Worm (Caenorhabditis elegans) whole organism, L1 larva: Measurements from ENCODE around the gene EEED8.13.

Source experiments
- C04F5.9 ChIP-seq: sonication (generic microtip); optimal IDR thresholded peaks from 2 replicates; lab custom pipeline; 2016; ENCODE audit warnings: missing genetic modification characterization, missing compliant biosample characterization
- F16B12.6 ChIP-seq: fragments of 150-350 bp; optimal IDR thresholded peaks from 2 replicates; lab custom pipeline; 2014; ENCODE audit warnings: missing biosample characterization, missing genetic modification characterization
- blmp-1 ChIP-seq: fragments of 150-350 bp; optimal IDR thresholded peaks from 2 replicates; lab custom pipeline; 2014; ENCODE audit warnings: missing biosample characterization, missing genetic modification characterization
- ceh-63 ChIP-seq: fragments of 200-800 bp; sonication (Bioruptor generic); optimal IDR thresholded peaks from 2 replicates; lab custom pipeline; 2018; ENCODE audit warnings: mild to moderate bottlenecking, missing genetic modification characterization, missing compliant biosample characterization
- ceh-82 ChIP-seq, 3 experiments: fragments of 150-350 bp in 1 of 3; sonication (generic microtip) in 2 of 3; optimal IDR thresholded peaks; 2 replicates each; lab custom pipeline; 2014 to 2017; ENCODE audit warnings: missing biosample characterization in 3 of 3, missing genetic modification characterization in 3 of 3
- ceh-90 ChIP-seq: sonication (generic microtip); optimal IDR thresholded peaks from 2 replicates; lab custom pipeline; 2016; ENCODE audit warnings: missing genetic modification characterization, missing compliant biosample characterization
- elt-3 ChIP-seq, 6 experiments: fragments of 150-350 bp in 1 of 6; sonication (generic microtip); optimal IDR thresholded peaks; 2 replicates each; lab custom pipeline; 2017 to 2018; ENCODE audit warnings: missing biosample characterization in 6 of 6, missing genetic modification characterization in 6 of 6, inconsistent platforms in 1 of 6
- fkh-10 ChIP-seq: sonication (generic microtip); optimal IDR thresholded peaks from 2 replicates; lab custom pipeline; 2017; ENCODE audit warnings: missing biosample characterization, missing genetic modification reagents, missing genetic modification characterization
- fkh-8 ChIP-seq: sonication (generic microtip); optimal IDR thresholded peaks from 2 replicates; lab custom pipeline; 2016; ENCODE audit warnings: mild to moderate bottlenecking, missing genetic modification characterization, missing compliant biosample characterization
- fos-1 ChIP-seq: fragments of 150-350 bp; optimal IDR thresholded peaks from 2 replicates; lab custom pipeline; 2014; ENCODE audit warnings: missing biosample characterization, missing genetic modification characterization
- irx-1 ChIP-seq: sonication (generic microtip); optimal IDR thresholded peaks from 2 replicates; lab custom pipeline; 2016; ENCODE audit warnings: missing genetic modification characterization, missing compliant biosample characterization
- jun-1 ChIP-seq: fragments of 150-350 bp; optimal IDR thresholded peaks from 2 replicates; lab custom pipeline; 2014; ENCODE audit warnings: missing biosample characterization, missing genetic modification reagents, missing genetic modification characterization
- lin-14 ChIP-seq: fragments of 200-800 bp; sonication (Bioruptor generic); optimal IDR thresholded peaks from 2 replicates; lab custom pipeline; 2018; ENCODE audit warnings: mild to moderate bottlenecking, missing genetic modification characterization, moderate library complexity, missing compliant biosample characterization
- lin-39 ChIP-seq: fragments of 150-350 bp; optimal IDR thresholded peaks from 2 replicates; lab custom pipeline; 2014; ENCODE audit warnings: missing biosample characterization, missing genetic modification reagents, missing genetic modification characterization
- lir-3 ChIP-seq: sonication (generic microtip); optimal IDR thresholded peaks from 2 replicates; lab custom pipeline; 2016; ENCODE audit warnings: mild to moderate bottlenecking, missing genetic modification characterization, moderate library complexity, missing compliant biosample characterization; ENCODE audit not compliant: poor library complexity
- lsy-2 ChIP-seq, 2 experiments: fragments of 150-350 bp; optimal IDR thresholded peaks; 2 replicates each; lab custom pipeline; 2014; ENCODE audit warnings: missing biosample characterization in 2 of 2, missing genetic modification characterization in 2 of 2
- mab-9 ChIP-seq: fragments of 200-800 bp; sonication (Bioruptor generic); IDR thresholded peaks from 2 replicates; pipeline ENCODE4 v1.3.6; 2022; ENCODE audit warnings: missing genetic modification reagents, missing genetic modification characterization, missing compliant biosample characterization
- mdl-1 ChIP-seq, 2 experiments: fragments of 150-350 bp; optimal IDR thresholded peaks; 2 replicates each; lab custom pipeline; 2014 to 2017; ENCODE audit warnings: missing biosample characterization in 2 of 2, missing genetic modification characterization in 2 of 2, inconsistent platforms in 1 of 2
- mef-2 ChIP-seq: fragments of 150-350 bp; optimal IDR thresholded peaks from 2 replicates; lab custom pipeline; 2014; ENCODE audit warnings: missing biosample characterization, missing genetic modification characterization
- nhr-19 ChIP-seq: fragments of 200-800 bp; sonication (Bioruptor generic); conservative IDR thresholded peaks from 2 replicates; pipeline ENCODE4 v1.3.6; 2022; ENCODE audit warnings: missing genetic modification characterization, missing compliant biosample characterization
- nhr-20 ChIP-seq: sonication (generic microtip); optimal IDR thresholded peaks from 2 replicates; lab custom pipeline; 2016; ENCODE audit warnings: mild to moderate bottlenecking, missing genetic modification characterization, missing compliant biosample characterization
- nhr-237 ChIP-seq: fragments of 150-350 bp; optimal IDR thresholded peaks from 2 replicates; lab custom pipeline; 2014; ENCODE audit warnings: missing biosample characterization, missing genetic modification characterization
- nhr-28 ChIP-seq: fragments of 150-350 bp; optimal IDR thresholded peaks from 2 replicates; lab custom pipeline; 2014; ENCODE audit warnings: missing biosample characterization, missing genetic modification characterization
- nhr-77 ChIP-seq: fragments of 150-350 bp; optimal IDR thresholded peaks from 2 replicates; lab custom pipeline; 2014; ENCODE audit warnings: missing biosample characterization, missing genetic modification characterization
- nhr-85 ChIP-seq: sonication (generic microtip); peaks from one replicate; lab custom pipeline; 2016; ENCODE audit warnings: missing genetic modification characterization, inconsistent platforms, missing compliant biosample characterization
- nhr-90 ChIP-seq: sonication (generic microtip); optimal IDR thresholded peaks from 2 replicates; lab custom pipeline; 2016; ENCODE audit warnings: mild to moderate bottlenecking, missing genetic modification characterization, missing compliant biosample characterization; ENCODE audit not compliant: poor library complexity
- pag-3 ChIP-seq: sonication (generic microtip); optimal IDR thresholded peaks from 2 replicates; lab custom pipeline; 2017; ENCODE audit warnings: missing genetic modification characterization, mild to moderate bottlenecking, missing compliant biosample characterization, antibody characterized with exemption, borderline replicate concordance; ENCODE audit not compliant: insufficient read depth
- rnt-1 ChIP-seq: sonication (generic microtip); optimal IDR thresholded peaks from 2 replicates; lab custom pipeline; 2016; ENCODE audit warnings: mild to moderate bottlenecking, missing genetic modification characterization, moderate library complexity, missing compliant biosample characterization
- skn-1 ChIP-seq: fragments of 150-350 bp; optimal IDR thresholded peaks from 2 replicates; lab custom pipeline; 2014; ENCODE audit warnings: missing biosample characterization, missing genetic modification characterization
- sox-4 ChIP-seq: sonication (generic microtip); optimal IDR thresholded peaks from 2 replicates; lab custom pipeline; 2016; ENCODE audit warnings: missing genetic modification characterization, missing compliant biosample characterization
- sup-37 ChIP-seq: fragments of 200-800 bp; sonication (Bioruptor generic); optimal IDR thresholded peaks from 2 replicates; lab custom pipeline; 2018; ENCODE audit warnings: mild to moderate bottlenecking, missing genetic modification characterization, missing compliant biosample characterization
- tlp-1 ChIP-seq: fragments of 150-350 bp; optimal IDR thresholded peaks from 2 replicates; lab custom pipeline; 2014; ENCODE audit warnings: missing biosample characterization, missing genetic modification characterization
- unc-62 ChIP-seq: fragments of 150-350 bp; optimal IDR thresholded peaks from 2 replicates; lab custom pipeline; 2014; ENCODE audit warnings: missing biosample characterization, missing genetic modification reagents, missing genetic modification characterization
- unc-86 ChIP-seq: sonication (generic microtip); optimal IDR thresholded peaks from 2 replicates; lab custom pipeline; 2016; ENCODE audit warnings: missing genetic modification characterization, missing compliant biosample characterization
- unc-98 ChIP-seq: fragments of 200-800 bp; sonication (Bioruptor generic); IDR thresholded peaks from 2 replicates; pipeline ENCODE4 v1.3.6; 2022; ENCODE audit warnings: missing genetic modification characterization, missing compliant biosample characterization
- xbp-1 ChIP-seq: sonication (generic microtip); optimal IDR thresholded peaks from 2 replicates; lab custom pipeline; 2016; ENCODE audit warnings: missing genetic modification characterization, missing compliant biosample characterization
- zag-1 ChIP-seq: fragments of 150-350 bp; optimal IDR thresholded peaks from 2 replicates; lab custom pipeline; 2014; ENCODE audit warnings: missing biosample characterization, missing genetic modification characterization
- zip-4 ChIP-seq: fragments of 200-800 bp; sonication (Bioruptor generic); optimal IDR thresholded peaks from 2 replicates; lab custom pipeline; 2018; ENCODE audit warnings: mild to moderate bottlenecking, missing genetic modification characterization, moderate library complexity, missing compliant biosample characterization

EEED8.13 gene

DNA sequence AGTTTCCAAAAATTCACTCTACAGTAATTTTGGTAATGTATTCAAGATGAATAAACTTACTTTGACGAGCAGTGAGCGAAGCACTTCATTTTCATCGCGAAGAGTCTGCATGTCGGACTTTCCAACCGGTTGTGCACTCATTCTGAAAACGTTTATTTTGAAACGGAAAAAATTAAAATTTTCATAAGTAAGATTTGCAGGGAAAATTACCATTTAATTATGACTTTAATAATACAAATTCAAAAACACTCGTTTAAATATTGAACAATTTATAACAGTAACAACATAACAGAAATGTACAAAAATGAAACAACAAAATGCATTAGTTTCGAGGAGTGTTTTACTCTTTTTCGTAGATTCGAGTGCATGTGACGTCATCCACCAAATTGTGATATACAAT is at the start of gene EEED8.13, which contains the start of gene EEED8.18:
TSS of gene EEED8.13 (minus strand) at position 101 of the 400 bp plus-strand sequence.
TSS of gene EEED8.18 (minus strand) at position 144 of the 400 bp plus-strand sequence.
- TF ChIP-seq jun-1 (tag; lab: Kevin White, UChicago) (no peak), fkh-10 (GFP tag; lab: Kevin White, UChicago) (no peak), unc-98 (GFP tag; lab: Robert Waterston, UW) (no peak), sup-37 (GFP tag; lab: Kevin White, UChicago) (no peak), lsy-2 (tag; optimal IDR thresholded peaks at IDR 0.05; lab: Kevin White, UChicago) (no peak), lin-14 (no peak), zip-4 (no peak), C04F5.9 (tag; lab: Kevin White, UChicago) (no peak), mab-9 (no peak), skn-1 (tag; lab: Kevin White, UChicago) (no peak), mdl-1 (tag; optimal IDR thresholded peaks at IDR 0.05; lab: Kevin White, UChicago) (no peak), pag-3 (no peak), lin-39 (tag; lab: Kevin White, UChicago) (no peak), nhr-28 (tag; lab: Kevin White, UChicago) (no peak), fkh-8 (tag; lab: Kevin White, UChicago) (no peak)

DNA sequence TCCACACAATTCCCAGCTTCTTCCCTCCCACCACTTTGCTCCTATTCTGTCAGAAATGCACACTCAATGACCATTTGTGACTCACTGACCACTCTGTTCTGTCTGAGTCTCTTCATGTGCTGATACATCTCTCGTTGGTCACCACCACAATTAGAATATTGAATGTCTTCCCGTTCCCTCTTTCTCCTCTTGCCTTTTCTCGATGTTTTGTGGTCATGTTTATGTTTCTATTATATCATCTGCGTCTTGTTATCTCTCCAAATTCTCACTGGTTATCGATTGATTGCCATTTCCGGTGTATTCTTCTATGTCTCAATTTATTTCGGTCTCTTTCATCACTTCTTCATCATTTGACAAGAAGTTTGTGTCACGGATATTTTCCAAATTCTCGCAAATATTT is 48.5 kb upstream of the EEED8.13 start:
- no peak for TF ChIP-seq ceh-63 (GFP tag; lab: Kevin White, UChicago)
- peak; percentile 33 for TF ChIP-seq nhr-85 (tag; lab: Kevin White, UChicago)
- no peak for TF ChIP-seq F16B12.6 (tag; lab: Kevin White, UChicago)
- no peak for TF ChIP-seq fkh-8 (tag; lab: Kevin White, UChicago)
- TF ChIP-seq lin-14, result peak; percentile 15
- TF ChIP-seq elt-3 (tag; optimal IDR thresholded peaks at IDR 0.05; lab: Kevin White, UChicago), result peak in 1 of 6 experiments; percentile 43
- no peak for TF ChIP-seq ceh-90 (tag; lab: Kevin White, UChicago)
- TF ChIP-seq blmp-1, result peak; percentile 62

DNA sequence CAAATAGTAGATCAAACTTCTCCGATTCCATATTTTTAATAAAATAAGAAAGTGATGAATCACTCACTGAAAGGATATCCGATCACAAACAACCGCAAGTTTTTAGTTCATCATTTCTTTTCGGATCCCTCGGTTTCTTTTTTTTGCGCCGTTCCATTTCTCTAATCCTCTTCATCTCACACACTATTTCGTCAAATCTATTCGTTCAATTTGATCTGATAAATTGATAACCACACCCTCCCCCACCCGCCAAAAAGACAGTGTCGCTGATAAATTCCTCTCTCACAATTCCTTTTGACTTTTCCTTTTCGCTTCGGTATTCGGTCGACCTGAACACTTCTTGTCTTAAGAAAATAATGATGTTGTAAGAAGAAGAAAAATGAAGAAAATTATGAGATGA is 47.2 kb upstream of the EEED8.13 start:
- TF ChIP-seq tlp-1 (tag; lab: Kevin White, UChicago), result no peak
- no peak for TF ChIP-seq nhr-77 (tag; lab: Kevin White, UChicago)
- no peak for TF ChIP-seq unc-86 (tag; lab: Kevin White, UChicago)
- no peak for TF ChIP-seq fos-1 (tag; lab: Kevin White, UChicago)
- no peak for TF ChIP-seq nhr-20 (tag; lab: Kevin White, UChicago)
- TF ChIP-seq sup-37 (GFP tag; lab: Kevin White, UChicago), result no peak
- TF ChIP-seq ceh-90 (tag; lab: Kevin White, UChicago), result no peak
- TF ChIP-seq nhr-237, result no peak
- TF ChIP-seq nhr-90 (tag; lab: Kevin White, UChicago), result no peak
- no peak for TF ChIP-seq unc-62 (GFP tag; lab: Kevin White, UChicago)
- TF ChIP-seq mef-2, result no peak
- TF ChIP-seq pag-3, result no peak
- no peak for TF ChIP-seq irx-1
- TF ChIP-seq lin-14, result peak; percentile 37
- peak in 1 of 6 experiments; percentile 58 for TF ChIP-seq elt-3 (tag; optimal IDR thresholded peaks at IDR 0.05; lab: Kevin White, UChicago)
- no peak for TF ChIP-seq zag-1 (tag; lab: Kevin White, UChicago)
- TF ChIP-seq nhr-85 (tag; lab: Kevin White, UChicago), result peak; percentile 3
- no peak for TF ChIP-seq rnt-1 (tag; lab: Kevin White, UChicago)
- no peak for TF ChIP-seq F16B12.6 (tag; lab: Kevin White, UChicago)
- peak; percentile 90 for TF ChIP-seq blmp-1
- no peak for TF ChIP-seq mdl-1 (tag; optimal IDR thresholded peaks at IDR 0.05; lab: Kevin White, UChicago)
- no peak for TF ChIP-seq lir-3 (tag; lab: Kevin White, UChicago)
- TF ChIP-seq sox-4 (tag; lab: Kevin White, UChicago), result no peak
- no peak for TF ChIP-seq mab-9
- no peak for TF ChIP-seq lsy-2 (tag; optimal IDR thresholded peaks at IDR 0.05; lab: Kevin White, UChicago)
- TF ChIP-seq xbp-1 (tag; lab: Kevin White, UChicago), result no peak
- TF ChIP-seq nhr-19 (GFP tag; lab: Robert Waterston, UW), result no peak
- TF ChIP-seq nhr-28 (tag; lab: Kevin White, UChicago), result no peak
- TF ChIP-seq ceh-82 (tag; optimal IDR thresholded peaks at IDR 0.05; lab: Kevin White, UChicago), result no peak
